Fruit fly (Drosophila melanogaster) whole organism, embryonic: ENCODE results near the gene CG14840.
A peak's percentile ranks its signal among the peaks of the same experiment; 100 is the strongest.

Source experiments
- ATbp ChIP-seq: fragments of 200-800 bp; sonication (Bioruptor generic); optimal IDR thresholded peaks from 2 replicates; lab custom pipeline; 2017; ENCODE audit warnings: missing biosample characterization, mild to moderate bottlenecking, missing genetic modification characterization, missing genetic modification reagents
- Abd-B ChIP-seq: fragments of 200-800 bp; sonication (Bioruptor generic); optimal IDR thresholded peaks from 2 replicates; lab custom pipeline; 2018; ENCODE audit warnings: missing biosample characterization, mild to moderate bottlenecking, missing genetic modification characterization, moderate library complexity
- Atf-2 ChIP-seq: fragments of 200-800 bp; sonication (Bioruptor generic); optimal IDR thresholded peaks from 2 replicates; lab custom pipeline; 2016; ENCODE audit warnings: missing biosample characterization, missing genetic modification characterization
- CG10274 ChIP-seq: fragments of 200-800 bp; sonication (Bioruptor generic); optimal IDR thresholded peaks from 3 replicates; lab custom pipeline; 2017; ENCODE audit warnings: missing biosample characterization, mild to moderate bottlenecking, missing genetic modification characterization
- CG10959 ChIP-seq: fragments of 200-800 bp; sonication (Bioruptor generic); IDR thresholded peaks from 2 replicates; pipeline ENCODE4 v1.3.6; 2022; ENCODE audit warnings: missing biosample characterization, missing genetic modification characterization
- CG11398 ChIP-seq: fragments of 200-800 bp; sonication (Bioruptor generic); optimal IDR thresholded peaks from 2 replicates; lab custom pipeline; 2016; ENCODE audit warnings: missing biosample characterization, missing genetic modification characterization
- CG13123 ChIP-seq: fragments of 200-800 bp; sonication (Bioruptor generic); optimal IDR thresholded peaks from 2 replicates; lab custom pipeline; 2016; ENCODE audit warnings: missing biosample characterization, missing genetic modification characterization
- CG13775 ChIP-seq: fragments of 200-800 bp; sonication (Bioruptor generic); optimal IDR thresholded peaks from 3 replicates; lab custom pipeline; 2017; ENCODE audit warnings: missing biosample characterization, mild to moderate bottlenecking, missing genetic modification characterization
- CG14441 ChIP-seq: fragments of 200-800 bp; sonication (Bioruptor generic); IDR thresholded peaks from 2 replicates; pipeline ENCODE4 v1.3.6; 2022; ENCODE audit warnings: missing biosample characterization, missing genetic modification characterization
- CG17359 ChIP-seq: fragments of 200-800 bp; sonication (Bioruptor generic); optimal IDR thresholded peaks from 3 replicates; lab custom pipeline; 2018; ENCODE audit warnings: missing biosample characterization, mild to moderate bottlenecking, missing genetic modification characterization, moderate library complexity
- CG17361 ChIP-seq: fragments of 200-800 bp; sonication (Bioruptor generic); IDR thresholded peaks from 3 replicates; pipeline ENCODE4 v1.3.6; 2022; ENCODE audit warnings: missing biosample characterization, missing genetic modification characterization
- CG2120 ChIP-seq: fragments of 200-800 bp; sonication (Bioruptor generic); optimal IDR thresholded peaks from 3 replicates; lab custom pipeline; 2016; ENCODE audit warnings: missing biosample characterization, missing genetic modification characterization
- CG32532 ChIP-seq: fragments of 200-800 bp; sonication (Bioruptor generic); IDR thresholded peaks from 2 replicates; pipeline ENCODE4 v1.3.6; 2022; ENCODE audit warnings: missing biosample characterization, missing genetic modification characterization
- CG32767 ChIP-seq: fragments of 200-800 bp; sonication (Bioruptor generic); IDR thresholded peaks from 2 replicates; pipeline ENCODE4 v1.3.6; 2022; ENCODE audit warnings: missing biosample characterization, missing genetic modification characterization
- CG42726 ChIP-seq: fragments of 200-800 bp; sonication (Bioruptor generic); IDR thresholded peaks from 2 replicates; pipeline ENCODE4 v1.3.6; 2022; ENCODE audit warnings: missing biosample characterization, missing genetic modification characterization; ENCODE audit not compliant: partially characterized antibody
- CG4328 ChIP-seq: fragments of 200-800 bp; sonication (Bioruptor generic); optimal IDR thresholded peaks from 3 replicates; lab custom pipeline; 2017; ENCODE audit warnings: missing biosample characterization, missing genetic modification reagents, missing genetic modification characterization
- CG5180 ChIP-seq: fragments of 200-800 bp; sonication (Bioruptor generic); optimal IDR thresholded peaks from 3 replicates; lab custom pipeline; 2017; ENCODE audit warnings: missing biosample characterization, missing genetic modification characterization, mild to moderate bottlenecking, moderate library complexity, missing genetic modification reagents
- CG6854 ChIP-seq: fragments of 200-800 bp; sonication (Bioruptor generic); optimal IDR thresholded peaks from 3 replicates; lab custom pipeline; 2017; ENCODE audit warnings: missing biosample characterization, mild to moderate bottlenecking, missing genetic modification characterization
- CG8765 ChIP-seq: fragments of 200-800 bp; sonication (Bioruptor generic); IDR thresholded peaks from 2 replicates; pipeline ENCODE4 v1.3.6; 2022; ENCODE audit warnings: missing biosample characterization, missing genetic modification characterization
- CG9876 ChIP-seq: fragments of 200-800 bp; sonication (Bioruptor generic); optimal IDR thresholded peaks from 2 replicates; lab custom pipeline; 2016; ENCODE audit warnings: missing biosample characterization, missing genetic modification characterization
- E2f1 ChIP-seq: fragments of 200-800 bp; sonication (Bioruptor generic); IDR thresholded peaks from 2 replicates; pipeline ENCODE4 v1.3.6; 2022; ENCODE audit warnings: missing biosample characterization, missing genetic modification characterization
- H2.0 ChIP-seq: fragments of 200-800 bp; sonication (Bioruptor generic); IDR thresholded peaks from 2 replicates; pipeline ENCODE4 v1.3.6; 2022; ENCODE audit warnings: missing biosample characterization, missing genetic modification characterization
- HLH3B ChIP-seq: fragments of 200-800 bp; sonication (Bioruptor generic); IDR thresholded peaks from 2 replicates; pipeline ENCODE4 v1.3.6; 2022; ENCODE audit warnings: missing biosample characterization, missing genetic modification characterization
- HLH4C ChIP-seq: fragments of 200-800 bp; sonication (Bioruptor generic); IDR thresholded peaks from 3 replicates; pipeline ENCODE4 v1.3.6; 2022; ENCODE audit warnings: missing biosample characterization, missing genetic modification characterization; ENCODE audit not compliant: partially characterized antibody
- Hr51 ChIP-seq, 2 experiments: fragments of 200-800 bp; sonication (Bioruptor generic); optimal IDR thresholded peaks; 2 replicates in 1 of 2; 3 replicates in 1 of 2; lab custom pipeline; 2016 to 2018; ENCODE audit warnings: missing biosample characterization in 2 of 2, missing genetic modification characterization in 2 of 2, mild to moderate bottlenecking in 1 of 2, moderate library complexity in 1 of 2
- Hsf ChIP-seq: fragments of 200-800 bp; sonication (Bioruptor generic); optimal IDR thresholded peaks from 3 replicates; lab custom pipeline; 2016; ENCODE audit warnings: missing biosample characterization, missing genetic modification characterization
- MBD-R2 ChIP-seq: fragments of 200-800 bp; sonication (Bioruptor generic); IDR thresholded peaks from 2 replicates; pipeline ENCODE4 v1.3.6; 2022; ENCODE audit warnings: missing biosample characterization, missing genetic modification characterization
- Max ChIP-seq: fragments of 200-800 bp; sonication (Bioruptor generic); optimal IDR thresholded peaks from 2 replicates; lab custom pipeline; 2016; ENCODE audit warnings: missing biosample characterization, mild to moderate bottlenecking, missing genetic modification characterization
- Pdp1 ChIP-seq, 2 experiments: fragments of 200-800 bp; sonication (Bioruptor generic); optimal IDR thresholded peaks; 3 replicates each; lab custom pipeline; 2016; ENCODE audit warnings: missing biosample characterization in 2 of 2, missing genetic modification characterization in 2 of 2, mild to moderate bottlenecking in 1 of 2, moderate library complexity in 1 of 2
- Sry-δ ChIP-seq: fragments of 200-800 bp; sonication (Bioruptor generic); optimal IDR thresholded peaks from 2 replicates; lab custom pipeline; 2016; ENCODE audit warnings: missing biosample characterization, missing genetic modification characterization
- ap ChIP-seq: fragments of 200-800 bp; sonication (Bioruptor generic); IDR thresholded peaks from 2 replicates; pipeline ENCODE4 v1.3.6; 2022; ENCODE audit warnings: missing biosample characterization, missing genetic modification characterization
- az2 ChIP-seq: fragments of 200-800 bp; sonication (Bioruptor generic); optimal IDR thresholded peaks from 3 replicates; lab custom pipeline; 2016; ENCODE audit warnings: missing biosample characterization, missing genetic modification characterization
- bcd ChIP-seq: fragments of 200-800 bp; sonication (Bioruptor generic); optimal IDR thresholded peaks from 2 replicates; lab custom pipeline; 2017; ENCODE audit warnings: missing biosample characterization, mild to moderate bottlenecking, missing genetic modification characterization
- caup ChIP-seq: fragments of 200-800 bp; sonication (Bioruptor generic); optimal IDR thresholded peaks from 3 replicates; lab custom pipeline; 2017; ENCODE audit warnings: missing biosample characterization, mild to moderate bottlenecking, missing genetic modification characterization, moderate library complexity; ENCODE audit not compliant: severe bottlenecking
- crc ChIP-seq: fragments of 200-800 bp; sonication (Bioruptor generic); optimal IDR thresholded peaks from 2 replicates; lab custom pipeline; 2016; ENCODE audit warnings: missing biosample characterization, missing genetic modification characterization
- croc ChIP-seq: fragments of 200-800 bp; sonication (Bioruptor generic); conservative IDR thresholded peaks from 3 replicates; pipeline ENCODE4 v1.3.6; 2022; ENCODE audit warnings: missing biosample characterization, missing genetic modification characterization
- crp ChIP-seq, 2 experiments: fragments of 200-800 bp; sonication (Bioruptor generic); optimal IDR thresholded peaks; 2 replicates in 1 of 2; 3 replicates in 1 of 2; lab custom pipeline; 2017; ENCODE audit warnings: missing biosample characterization in 2 of 2, missing genetic modification characterization in 2 of 2, mild to moderate bottlenecking in 1 of 2, moderate library complexity in 1 of 2
- emc ChIP-seq: fragments of 200-800 bp; sonication (Bioruptor generic); optimal IDR thresholded peaks from 2 replicates; lab custom pipeline; 2016; ENCODE audit warnings: missing biosample characterization, missing genetic modification characterization
- h ChIP-seq: fragments of >200 bp; optimal IDR thresholded peaks from 2 replicates; lab custom pipeline; 2017
- ind ChIP-seq: fragments of 200-800 bp; sonication (Bioruptor generic); optimal IDR thresholded peaks from 3 replicates; lab custom pipeline; 2016; ENCODE audit warnings: missing biosample characterization, missing genetic modification characterization
- jumu ChIP-seq: fragments of 200-800 bp; sonication (Bioruptor generic); optimal IDR thresholded peaks from 3 replicates; lab custom pipeline; 2016; ENCODE audit warnings: missing biosample characterization, missing genetic modification characterization
- kay ChIP-seq: fragments of 200-800 bp; sonication (Bioruptor generic); optimal IDR thresholded peaks from 2 replicates; lab custom pipeline; 2016; ENCODE audit warnings: missing biosample characterization, missing genetic modification characterization
- lmd ChIP-seq: fragments of 200-800 bp; sonication (Bioruptor generic); IDR thresholded peaks from 2 replicates; pipeline ENCODE4 v1.3.6; 2022; ENCODE audit warnings: missing biosample characterization, missing genetic modification characterization
- ro ChIP-seq: fragments of 200-800 bp; sonication (Bioruptor generic); IDR thresholded peaks from 2 replicates; pipeline ENCODE4 v1.3.6; 2022; ENCODE audit warnings: missing biosample characterization, missing genetic modification characterization
- sim ChIP-seq: fragments of 200-800 bp; sonication (Bioruptor generic); IDR thresholded peaks from 2 replicates; pipeline ENCODE4 v1.3.6; 2022; ENCODE audit warnings: missing biosample characterization, missing genetic modification characterization
- sima ChIP-seq: fragments of 200-800 bp; sonication (Bioruptor generic); optimal IDR thresholded peaks from 2 replicates; lab custom pipeline; 2016; ENCODE audit warnings: missing biosample characterization, missing genetic modification characterization
- sob ChIP-seq: fragments of 200-800 bp; sonication (Bioruptor generic); IDR thresholded peaks from 2 replicates; pipeline ENCODE4 v1.3.6; 2022; ENCODE audit warnings: missing biosample characterization, missing genetic modification characterization
- unc-4 ChIP-seq: fragments of 200-800 bp; sonication (Bioruptor generic); IDR thresholded peaks from 2 replicates; pipeline ENCODE4 v1.3.6; 2022; ENCODE audit warnings: missing biosample characterization, missing genetic modification characterization; ENCODE audit not compliant: partially characterized antibody
- zf30C ChIP-seq: fragments of 200-800 bp; sonication (Bioruptor generic); optimal IDR thresholded peaks from 3 replicates; lab custom pipeline; 2018; ENCODE audit warnings: missing biosample characterization, mild to moderate bottlenecking, missing genetic modification characterization

CG14840 gene

dm6 chr3R:14288669-14289383 is 27.8 kb upstream of the CG14840 start, which contains the start of gene red (continued):
- no peak for TF ChIP-seq CG10959 (GFP tag; lab: Robert Waterston, UW)
- TF ChIP-seq ATbp (GFP tag; lab: Kevin White, UChicago), result peak; percentile 63
- peak; percentile 74 for TF ChIP-seq HLH3B (GFP tag; lab: Robert Waterston, UW)
- peak; percentile 78 for TF ChIP-seq bcd
- TF ChIP-seq CG9876, result peak; percentile 17
- no peak for TF ChIP-seq CG4328 (GFP tag; lab: Kevin White, UChicago)
- peak; percentile 62 for TF ChIP-seq CG6854 (GFP tag; lab: Kevin White, UChicago)
- no peak for TF ChIP-seq sim
- peak; percentile 50 for TF ChIP-seq crc (GFP tag; lab: Kevin White, UChicago)
- TF ChIP-seq ind (GFP tag; lab: Kevin White, UChicago), result peak; percentile 69
- TF ChIP-seq Abd-B (GFP tag; lab: Kevin White, UChicago), result peak; percentile 54
- TF ChIP-seq Hr51 (GFP tag; optimal IDR thresholded peaks at IDR 0.05; lab: Kevin White, UChicago), result peak; percentile 47 to 84
- TF ChIP-seq CG13775 (GFP tag; lab: Kevin White, UChicago), result peak; percentile 62
- 0 out of 2 replicates have a peak, but pooled peaks have one; percentile 24 for TF ChIP-seq CG32767
- TF ChIP-seq CG32532, result peak; percentile 87
- no peak for TF ChIP-seq h (lab: Kevin White, UChicago)
- TF ChIP-seq CG5180 (GFP tag; lab: Kevin White, UChicago), result peak; percentile 92
- peak in 1 of 2 experiments; percentile 19 for TF ChIP-seq crp (GFP tag; optimal IDR thresholded peaks at IDR 0.05; lab: Kevin White, UChicago)
- TF ChIP-seq Max (GFP tag; lab: Kevin White, UChicago), result peak; percentile 79
- peak; percentile 81 for TF ChIP-seq CG17361
- peak; percentile 50; the same call in 1 of the 2 replicates for TF ChIP-seq MBD-R2 (GFP tag; lab: Robert Waterston, UW)
- 0 out of 2 replicates have a peak, but pooled peaks have one; percentile 38 for TF ChIP-seq ap
- no peak for TF ChIP-seq croc (GFP tag; lab: Robert Waterston, UW)
- TF ChIP-seq zf30C (GFP tag; lab: Kevin White, UChicago), result no peak
- peak; percentile 71; the same call in 1 of the 2 replicates for TF ChIP-seq CG14441 (GFP tag; lab: Robert Waterston, UW)
- peak; percentile 30 for TF ChIP-seq emc (GFP tag; lab: Kevin White, UChicago)
- TF ChIP-seq ro (GFP tag; lab: Robert Waterston, UW), result no peak
- TF ChIP-seq E2f1 (GFP tag; lab: Robert Waterston, UW), result peak; percentile 60
- TF ChIP-seq caup, result peak; percentile 72
- peak; percentile 14 for TF ChIP-seq Atf-2 (GFP tag; lab: Kevin White, UChicago)
- peak; percentile 76 for TF ChIP-seq lmd (GFP tag; lab: Robert Waterston, UW)
- TF ChIP-seq jumu (GFP tag; lab: Kevin White, UChicago), result peak; percentile 47
- TF ChIP-seq Hsf, result peak; percentile 62
- no peak for TF ChIP-seq sima (GFP tag; lab: Kevin White, UChicago)
- TF ChIP-seq Pdp1 (GFP tag; optimal IDR thresholded peaks at IDR 0.05; lab: Kevin White, UChicago), result peak; percentile 19 to 31
- peak; percentile 63 for TF ChIP-seq az2 (GFP tag; lab: Kevin White, UChicago)
- no peak for TF ChIP-seq Sry-δ (GFP tag; lab: Kevin White, UChicago)
- no peak for TF ChIP-seq CG13123 (GFP tag; lab: Kevin White, UChicago)
- TF ChIP-seq CG17359 (tag; lab: Kevin White, UChicago), result peak; percentile 79
- no peak for TF ChIP-seq CG11398 (GFP tag; lab: Kevin White, UChicago)
- TF ChIP-seq CG42726, result no peak
- TF ChIP-seq H2.0 (GFP tag; lab: Robert Waterston, UW), result peak; percentile 71
- peak; percentile 68 for TF ChIP-seq CG10274 (GFP tag; lab: Kevin White, UChicago)
- TF ChIP-seq unc-4, result peak; percentile 47
- no peak for TF ChIP-seq kay (GFP tag; lab: Kevin White, UChicago)
- peak; percentile 77 for TF ChIP-seq sob
- no peak for TF ChIP-seq CG8765
- TF ChIP-seq CG2120 (GFP tag; lab: Kevin White, UChicago), result peak; percentile 89
- 0 out of 3 replicates have a peak, but pooled peaks have one; percentile 22 for TF ChIP-seq HLH4C (GFP tag; lab: Robert Waterston, UW)
